Fruit fly (Drosophila melanogaster) whole organism, prepupa: ENCODE measurements around the gene CG43774.

ENCODE experiments used
- Ets96B ChIP-seq: fragments of 200-800 bp; optimal IDR thresholded peaks from 2 replicates; lab custom pipeline; 2019; ENCODE audit warnings: missing biosample characterization, mild to moderate bottlenecking, missing genetic modification characterization, moderate library complexity
- vri ChIP-seq: fragments of 200-800 bp; sonication (Bioruptor generic); optimal IDR thresholded peaks from 3 replicates; lab custom pipeline; 2016; ENCODE audit warnings: missing biosample characterization, mild to moderate bottlenecking, missing genetic modification characterization

- TF ChIP-seq Ets96B (tag; lab: Kevin White, UChicago): no peak
- TF ChIP-seq vri: no peak
Measured at dm6 chr2L:3999718-4000117, 8.7 kb upstream of the CG43774 start, which contains the start of gene CG43797.
